Worm (Caenorhabditis elegans) whole organism, L1 larva: Measurements from ENCODE around the gene C09G12.5.

Experiments used
- C04F5.9 ChIP-seq: sonication (generic microtip); optimal IDR thresholded peaks from 2 replicates; lab custom pipeline; 2016; ENCODE audit warnings: missing genetic modification characterization, missing compliant biosample characterization
- Y116A8C.19 ChIP-seq: sonication (generic microtip); optimal IDR thresholded peaks from 2 replicates; lab custom pipeline; 2016; ENCODE audit warnings: missing compliant biosample characterization, missing genetic modification characterization, borderline replicate concordance
- aha-1 ChIP-seq: fragments of 150-350 bp; optimal IDR thresholded peaks from 2 replicates; lab custom pipeline; 2014; ENCODE audit warnings: missing biosample characterization, missing genetic modification characterization
- ama-1 ChIP-seq: fragments of 150-350 bp; optimal IDR thresholded peaks from 2 replicates; lab custom pipeline; 2014
- ceh-8 ChIP-seq: fragments of 200-800 bp; sonication (Bioruptor generic); optimal IDR thresholded peaks from 2 replicates; lab custom pipeline; 2018; ENCODE audit warnings: mild to moderate bottlenecking, missing genetic modification characterization, moderate library complexity, missing compliant biosample characterization
- ceh-90 ChIP-seq: sonication (generic microtip); optimal IDR thresholded peaks from 2 replicates; lab custom pipeline; 2016; ENCODE audit warnings: missing genetic modification characterization, missing compliant biosample characterization
- dsc-1 ChIP-seq: sonication (generic microtip); optimal IDR thresholded peaks from 2 replicates; lab custom pipeline; 2016; ENCODE audit warnings: mild to moderate bottlenecking, missing genetic modification characterization, missing compliant biosample characterization
- efl-1 ChIP-seq, 4 experiments: fragments of 150-350 bp; optimal IDR thresholded peaks in 3 of 4; peaks in 1 of 4; 1 replicate in 1 of 4; 2 replicates in 3 of 4; lab custom pipeline; 2014; ENCODE audit warnings: missing biosample characterization in 2 of 4, missing genetic modification characterization in 2 of 4, missing genetic modification reagents in 2 of 4
- efl-3 ChIP-seq: fragments of 200-800 bp; sonication (Bioruptor generic); optimal IDR thresholded peaks from 2 replicates; lab custom pipeline; 2018; ENCODE audit warnings: mild to moderate bottlenecking, missing genetic modification characterization, missing compliant biosample characterization
- egl-13 ChIP-seq: sonication (generic microtip); optimal IDR thresholded peaks from 2 replicates; lab custom pipeline; 2016; ENCODE audit warnings: missing genotype, missing genetic modification reagents, missing genetic modification characterization, missing compliant biosample characterization
- elt-2 ChIP-seq: sonication (generic microtip); optimal IDR thresholded peaks from 2 replicates; lab custom pipeline; 2016; ENCODE audit warnings: missing genetic modification characterization, mild to moderate bottlenecking, inconsistent platforms, missing compliant biosample characterization, missing genetic modification reagents
- fkh-10 ChIP-seq: sonication (generic microtip); optimal IDR thresholded peaks from 2 replicates; lab custom pipeline; 2017; ENCODE audit warnings: missing biosample characterization, missing genetic modification reagents, missing genetic modification characterization
- grh-1 ChIP-seq: fragments of 200-800 bp; sonication (Bioruptor generic); IDR thresholded peaks from 2 replicates; pipeline ENCODE4 v1.3.6; 2022; ENCODE audit warnings: missing genetic modification reagents, missing genetic modification characterization, missing compliant biosample characterization
- isw-1 ChIP-seq: fragments of 200-800 bp; sonication (Bioruptor generic); IDR thresholded peaks from 2 replicates; pipeline ENCODE4 v1.3.6; 2022; ENCODE audit warnings: missing genetic modification characterization, missing compliant biosample characterization
- jun-1 ChIP-seq: fragments of 150-350 bp; optimal IDR thresholded peaks from 2 replicates; lab custom pipeline; 2014; ENCODE audit warnings: missing biosample characterization, missing genetic modification reagents, missing genetic modification characterization
- lin-15B ChIP-seq: fragments of 150-350 bp; sonication (generic microtip); optimal IDR thresholded peaks from 3 replicates; lab custom pipeline; 2014; ENCODE audit warnings: missing biosample characterization, missing genetic modification characterization
- mdl-1 ChIP-seq, 2 experiments: fragments of 150-350 bp; optimal IDR thresholded peaks; 2 replicates each; lab custom pipeline; 2014 to 2017; ENCODE audit warnings: missing biosample characterization in 2 of 2, missing genetic modification characterization in 2 of 2, inconsistent platforms in 1 of 2
- mef-2 ChIP-seq: fragments of 150-350 bp; optimal IDR thresholded peaks from 2 replicates; lab custom pipeline; 2014; ENCODE audit warnings: missing biosample characterization, missing genetic modification characterization
- nhr-12 ChIP-seq: sonication (generic microtip); optimal IDR thresholded peaks from 2 replicates; lab custom pipeline; 2017; ENCODE audit warnings: missing biosample characterization, missing genetic modification characterization
- nhr-19 ChIP-seq: fragments of 200-800 bp; sonication (Bioruptor generic); conservative IDR thresholded peaks from 2 replicates; pipeline ENCODE4 v1.3.6; 2022; ENCODE audit warnings: missing genetic modification characterization, missing compliant biosample characterization
- nhr-20 ChIP-seq: sonication (generic microtip); optimal IDR thresholded peaks from 2 replicates; lab custom pipeline; 2016; ENCODE audit warnings: mild to moderate bottlenecking, missing genetic modification characterization, missing compliant biosample characterization
- nhr-71 ChIP-seq: sonication (generic microtip); optimal IDR thresholded peaks from 2 replicates; lab custom pipeline; 2016; ENCODE audit warnings: mild to moderate bottlenecking, missing genetic modification characterization, moderate library complexity, missing compliant biosample characterization
- nhr-84 ChIP-seq: sonication (generic microtip); optimal IDR thresholded peaks from 2 replicates; lab custom pipeline; 2017; ENCODE audit warnings: missing biosample characterization, missing genetic modification characterization
- nhr-90 ChIP-seq: sonication (generic microtip); optimal IDR thresholded peaks from 2 replicates; lab custom pipeline; 2016; ENCODE audit warnings: mild to moderate bottlenecking, missing genetic modification characterization, missing compliant biosample characterization; ENCODE audit not compliant: poor library complexity
- rnt-1 ChIP-seq: sonication (generic microtip); optimal IDR thresholded peaks from 2 replicates; lab custom pipeline; 2016; ENCODE audit warnings: mild to moderate bottlenecking, missing genetic modification characterization, moderate library complexity, missing compliant biosample characterization
- skn-1 ChIP-seq: fragments of 150-350 bp; optimal IDR thresholded peaks from 2 replicates; lab custom pipeline; 2014; ENCODE audit warnings: missing biosample characterization, missing genetic modification characterization
- sptf-1 ChIP-seq: fragments of 150-350 bp; optimal IDR thresholded peaks from 2 replicates; lab custom pipeline; 2014; ENCODE audit warnings: missing biosample characterization, missing genetic modification characterization
- unc-86 ChIP-seq: sonication (generic microtip); optimal IDR thresholded peaks from 2 replicates; lab custom pipeline; 2016; ENCODE audit warnings: missing genetic modification characterization, missing compliant biosample characterization
- unc-98 ChIP-seq: fragments of 200-800 bp; sonication (Bioruptor generic); IDR thresholded peaks from 2 replicates; pipeline ENCODE4 v1.3.6; 2022; ENCODE audit warnings: missing genetic modification characterization, missing compliant biosample characterization

Gene C09G12.5

DNA sequence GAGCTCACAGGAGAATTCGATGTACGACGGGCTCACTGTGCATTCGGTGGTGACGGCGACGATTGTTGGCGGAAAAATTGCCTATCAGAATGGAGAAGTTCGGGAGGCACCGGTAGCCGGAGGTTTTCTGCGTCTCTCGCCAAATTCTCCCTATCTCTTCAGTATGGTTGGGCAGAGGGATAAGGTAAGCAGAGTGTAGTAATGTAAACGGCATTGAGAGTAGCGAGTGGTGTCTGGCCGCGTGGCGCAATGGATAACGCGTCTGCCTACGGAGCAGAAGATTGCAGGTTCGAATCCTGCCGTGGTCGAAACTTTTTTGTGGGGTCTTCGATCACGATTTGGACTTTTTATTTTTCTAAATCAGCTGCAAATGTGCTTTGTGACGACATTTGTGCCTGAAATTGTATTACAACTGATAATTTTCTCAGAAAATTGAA is 45.5 kb downstream of the C09G12.5 start (continued):
- no peak for TF ChIP-seq elt-2 (tag; lab: Kevin White, UChicago)

DNA sequence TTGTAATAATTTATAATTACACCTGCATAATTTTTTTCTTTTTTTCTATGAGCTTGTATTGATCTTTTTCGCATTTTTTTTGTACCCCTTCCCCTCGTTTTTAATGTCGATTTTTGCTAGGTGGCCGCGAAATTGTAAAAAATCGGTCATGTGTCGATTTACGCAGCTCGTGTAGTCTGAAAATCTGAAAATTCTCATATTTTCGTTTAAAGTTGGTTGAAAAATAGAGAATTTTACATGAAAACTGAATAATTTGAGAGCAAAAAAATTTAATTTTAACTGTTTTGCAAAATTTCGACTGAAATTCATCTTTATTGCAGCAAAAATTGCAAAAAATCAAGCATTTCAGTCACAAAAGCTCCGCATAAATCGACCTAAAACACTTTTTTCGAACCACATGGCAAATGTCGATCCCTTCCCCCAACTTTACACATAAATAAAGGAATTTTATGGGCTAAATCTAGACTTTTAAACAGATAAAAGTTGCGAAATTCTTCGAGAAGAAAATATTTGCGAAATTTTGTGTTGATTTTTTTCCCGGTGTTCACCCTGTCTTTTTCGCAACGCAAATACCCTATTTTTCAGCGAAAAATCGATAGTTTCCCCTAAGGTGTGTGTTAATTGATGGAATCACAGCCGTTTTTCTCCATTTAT is 47.1 kb downstream of the C09G12.5 start:
- TF ChIP-seq rnt-1 (tag; lab: Kevin White, UChicago), result no peak
- no peak for TF ChIP-seq ceh-90 (tag; lab: Kevin White, UChicago)
- TF ChIP-seq ama-1 (lab: Kevin White, UChicago), result no peak
- TF ChIP-seq Y116A8C.19 (tag; lab: Kevin White, UChicago), result no peak
- no peak for TF ChIP-seq efl-1 (optimal IDR thresholded peaks at IDR 0.05; lab: Kevin White, UChicago)
- TF ChIP-seq efl-1 (GFP tag; optimal IDR thresholded peaks at IDR 0.05 in 1 of 2; lab: Kevin White, UChicago), result peak in 1 of 2 experiments; percentile 73
- TF ChIP-seq skn-1, result peak; percentile 13
- no peak for TF ChIP-seq jun-1
- no peak for TF ChIP-seq unc-98 (GFP tag; lab: Robert Waterston, UW)
- TF ChIP-seq dsc-1 (tag; lab: Kevin White, UChicago), result peak; percentile 0

DNA sequence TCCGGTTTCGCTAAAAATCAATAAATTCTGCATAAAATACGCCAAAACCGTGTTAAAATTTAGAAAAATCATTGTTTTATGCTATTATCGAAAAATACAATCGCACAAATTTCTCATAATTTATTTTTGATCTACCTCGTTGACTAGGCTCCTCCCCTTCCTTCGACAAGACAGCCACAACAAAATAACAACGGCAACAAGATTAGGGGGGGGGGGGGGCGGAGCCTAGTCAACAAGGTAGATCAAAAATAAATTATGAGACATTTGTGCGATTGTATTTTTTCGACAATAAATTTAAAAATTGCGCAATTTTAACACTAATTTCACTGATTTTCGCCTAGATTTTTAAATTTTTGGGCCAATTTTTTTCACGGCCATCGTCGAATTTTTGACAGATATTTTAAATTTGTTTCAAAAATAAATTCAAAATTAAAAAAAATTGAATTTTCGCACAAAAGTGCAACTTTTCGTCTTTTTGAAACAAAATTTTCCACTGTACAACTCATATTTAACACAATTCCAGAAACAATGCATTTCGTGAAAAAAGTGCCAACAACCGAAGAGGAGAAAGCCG is 47.8 kb downstream of the C09G12.5 start, which contains the start of gene M57.2:
M57.2 (plus strand) TSS at position 524 of the 574 bp plus-strand sequence.
- TF ChIP-seq mdl-1 (tag; optimal IDR thresholded peaks at IDR 0.05; lab: Kevin White, UChicago) (no peak), lin-15B (no peak), nhr-19 (GFP tag; lab: Robert Waterston, UW) (no peak), ama-1 (lab: Kevin White, UChicago) (no peak), unc-86 (tag; lab: Kevin White, UChicago) (no peak), rnt-1 (tag; lab: Kevin White, UChicago) (no peak), nhr-90 (tag; lab: Kevin White, UChicago) (no peak)

DNA sequence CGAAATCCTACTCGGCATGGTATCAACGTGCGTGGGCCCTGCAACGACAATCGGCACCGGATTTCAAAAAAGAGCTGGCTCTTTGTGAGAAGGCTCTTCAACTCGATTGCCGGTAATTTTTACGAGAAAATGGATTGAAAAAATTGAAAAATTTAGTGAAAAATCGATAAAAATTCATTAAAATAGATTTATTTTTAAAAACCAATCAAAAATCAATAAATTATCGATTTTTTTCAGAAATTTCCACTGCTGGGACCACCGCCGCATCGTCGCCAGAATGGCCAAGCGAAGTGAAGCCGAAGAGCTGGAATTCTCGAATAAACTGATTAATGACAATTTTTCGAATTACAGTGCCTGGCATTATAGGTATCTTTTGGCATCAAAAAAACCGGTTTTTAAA is 48.7 kb downstream of the C09G12.5 start:
- TF ChIP-seq isw-1 (no peak), C04F5.9 (tag; lab: Kevin White, UChicago) (no peak), ceh-8 (no peak), sptf-1 (no peak), ama-1 (lab: Kevin White, UChicago) (no peak), nhr-71 (tag; lab: Kevin White, UChicago) (no peak), mef-2 (tag; lab: Kevin White, UChicago) (no peak), nhr-20 (no peak), aha-1 (tag; lab: Kevin White, UChicago) (no peak), Y116A8C.19 (tag; lab: Kevin White, UChicago) (no peak), egl-13 (tag; lab: Kevin White, UChicago) (no peak), dsc-1 (tag; lab: Kevin White, UChicago) (no peak), nhr-84 (tag; lab: Kevin White, UChicago) (no peak), efl-3 (GFP tag; lab: Kevin White, UChicago) (no peak), fkh-10 (GFP tag; lab: Kevin White, UChicago) (no peak), grh-1 (no peak), nhr-12 (no peak)
- TF ChIP-seq, all 84 proteins: peak for 0
